Worm (Caenorhabditis elegans) whole organism, young adult: ENCODE measurements around the gene lgc-33.

Source experiments
- B0019.2 ChIP-seq: fragments of 200-800 bp; sonication (Bioruptor generic); conservative IDR thresholded peaks from 2 replicates; pipeline ENCODE4 v1.3.6; 2022; ENCODE audit warnings: missing genetic modification reagents, missing genetic modification characterization, missing compliant biosample characterization
- B0336.3 ChIP-seq: fragments of 200-800 bp; sonication (Bioruptor generic); IDR thresholded peaks from 2 replicates; pipeline ENCODE4 v1.3.6; 2022; ENCODE audit warnings: missing genetic modification characterization, missing compliant biosample characterization
- D2030.7 ChIP-seq: fragments of 200-800 bp; sonication (Bioruptor generic); IDR thresholded peaks from 2 replicates; pipeline ENCODE4 v1.3.6; 2022; ENCODE audit warnings: missing genetic modification reagents, missing genetic modification characterization, missing compliant biosample characterization
- F23B12.7 ChIP-seq: sonication (generic microtip); optimal IDR thresholded peaks from 2 replicates; lab custom pipeline; 2017; ENCODE audit warnings: missing genetic modification characterization, mild to moderate bottlenecking, missing compliant biosample characterization, antibody characterized with exemption, moderate library complexity; ENCODE audit not compliant: insufficient read depth
- F33H1.4 ChIP-seq: fragments of 200-800 bp; sonication (Bioruptor generic); IDR thresholded peaks from 2 replicates; pipeline ENCODE4 v1.3.6; 2022; ENCODE audit warnings: missing genetic modification reagents, missing genetic modification characterization, missing compliant biosample characterization
- F39B2.1 ChIP-seq: fragments of 200-800 bp; sonication (Bioruptor generic); IDR thresholded peaks from 2 replicates; pipeline ENCODE4 v1.3.6; 2022; ENCODE audit warnings: missing genetic modification reagents, missing genetic modification characterization, missing compliant biosample characterization
- F52B5.7 ChIP-seq: sonication (generic microtip); optimal IDR thresholded peaks from 2 replicates; lab custom pipeline; 2016; ENCODE audit warnings: mild to moderate bottlenecking, missing genetic modification characterization, missing compliant biosample characterization
- K11D2.4 ChIP-seq: fragments of 200-800 bp; sonication (Bioruptor generic); IDR thresholded peaks from 2 replicates; pipeline ENCODE4 v1.3.6; 2022; ENCODE audit warnings: missing genetic modification reagents, missing genetic modification characterization, missing compliant biosample characterization
- Y56A3A.18 ChIP-seq: fragments of 200-800 bp; sonication (Bioruptor generic); IDR thresholded peaks from 2 replicates; pipeline ENCODE4 v1.3.6; 2022; ENCODE audit warnings: missing genetic modification reagents, missing genetic modification characterization, missing compliant biosample characterization
- Y95B8A.8 ChIP-seq: fragments of 200-800 bp; sonication (Bioruptor generic); IDR thresholded peaks from 2 replicates; pipeline ENCODE4 v1.3.6; 2022; ENCODE audit warnings: missing genetic modification reagents, missing genetic modification characterization, missing compliant biosample characterization
- ama-1 ChIP-seq, 3 experiments: fragments of 150-350 bp in 1 of 3; sonication (generic microtip) in 2 of 3; optimal IDR thresholded peaks; 2 replicates each; lab custom pipeline; 2014 to 2018; ENCODE audit warnings: missing biosample characterization in 2 of 3, missing genetic modification characterization in 2 of 3, missing genetic modification reagents in 2 of 3
- aptf-2 ChIP-seq: fragments of 200-800 bp; sonication (Bioruptor generic); conservative IDR thresholded peaks from 2 replicates; pipeline ENCODE4 v1.3.6; 2022; ENCODE audit warnings: missing genetic modification reagents, missing genetic modification characterization, missing compliant biosample characterization
- attf-3 ChIP-seq: fragments of 200-800 bp; sonication (Bioruptor generic); conservative IDR thresholded peaks from 2 replicates; pipeline ENCODE4 v1.3.6; 2022; ENCODE audit warnings: missing genetic modification reagents, missing genetic modification characterization, missing compliant biosample characterization
- attf-5 ChIP-seq: fragments of 200-800 bp; sonication (Bioruptor generic); optimal IDR thresholded peaks from 2 replicates; lab custom pipeline; 2018; ENCODE audit warnings: mild to moderate bottlenecking, missing genetic modification characterization, missing compliant biosample characterization
- ccch-3 ChIP-seq: fragments of 200-800 bp; sonication (Bioruptor generic); optimal IDR thresholded peaks from 2 replicates; lab custom pipeline; 2018; ENCODE audit warnings: mild to moderate bottlenecking, missing genetic modification characterization, missing compliant biosample characterization
- cebp-1 ChIP-seq, 2 experiments: fragments of 200-800 bp in 1 of 2; sonication (Bioruptor generic) in 1 of 2; sonication (generic microtip) in 1 of 2; IDR thresholded peaks in 1 of 2; optimal IDR thresholded peaks in 1 of 2; 2 replicates each; pipeline versions ENCODE4 v1.3.6 to Lab custom; 2017 to 2022; ENCODE audit warnings: missing compliant biosample characterization in 2 of 2, missing genetic modification characterization in 2 of 2, mild to moderate bottlenecking in 1 of 2, missing genetic modification reagents in 1 of 2, moderate library complexity in 1 of 2
- ceh-100 ChIP-seq: fragments of 200-800 bp; sonication (Bioruptor generic); IDR thresholded peaks from 2 replicates; pipeline ENCODE4 v1.3.6; 2022; ENCODE audit warnings: missing genetic modification reagents, missing genetic modification characterization, missing compliant biosample characterization
- dox-1 ChIP-seq: fragments of 200-800 bp; sonication (Bioruptor generic); IDR thresholded peaks from 2 replicates; pipeline ENCODE4 v1.3.6; 2022; ENCODE audit warnings: missing genetic modification reagents, missing genetic modification characterization, missing compliant biosample characterization
- dpl-1 ChIP-seq: fragments of 150-350 bp; optimal IDR thresholded peaks from 2 replicates; lab custom pipeline; 2014; ENCODE audit warnings: missing biosample characterization, missing genetic modification reagents, missing genetic modification characterization
- efl-1 ChIP-seq: fragments of 150-350 bp; optimal IDR thresholded peaks from 2 replicates; lab custom pipeline; 2014; ENCODE audit warnings: missing biosample characterization, missing genetic modification reagents, missing genetic modification characterization
- egl-44 ChIP-seq: fragments of 200-800 bp; sonication (Bioruptor generic); IDR thresholded peaks from 2 replicates; pipeline ENCODE4 v1.3.6; 2022; ENCODE audit warnings: missing genetic modification reagents, missing genetic modification characterization, missing compliant biosample characterization
- hmg-1.2 ChIP-seq: fragments of 200-800 bp; sonication (Bioruptor generic); IDR thresholded peaks from 2 replicates; pipeline ENCODE4 v1.3.6; 2022; ENCODE audit warnings: missing genetic modification reagents, missing genetic modification characterization, missing compliant biosample characterization
- hmg-20 ChIP-seq: fragments of 200-800 bp; sonication (Bioruptor generic); IDR thresholded peaks from 2 replicates; pipeline ENCODE4 v1.3.6; 2022; ENCODE audit warnings: missing genetic modification reagents, missing genetic modification characterization, missing compliant biosample characterization
- let-607 ChIP-seq, 2 experiments: fragments of 200-800 bp in 1 of 2; sonication (Bioruptor generic) in 1 of 2; sonication (generic microtip) in 1 of 2; optimal IDR thresholded peaks; 2 replicates each; lab custom pipeline; 2016 to 2018; ENCODE audit warnings: mild to moderate bottlenecking in 2 of 2, missing compliant biosample characterization in 2 of 2, missing genetic modification characterization in 2 of 2, moderate library complexity in 2 of 2, missing genotype in 1 of 2
- lin-35 ChIP-seq, 3 experiments: fragments of 150-350 bp in 2 of 3; sonication (generic microtip) in 1 of 3; optimal IDR thresholded peaks; 2 replicates each; lab custom pipeline; 2014 to 2018; ENCODE audit warnings: missing biosample characterization in 3 of 3, missing genetic modification characterization in 3 of 3, missing genetic modification reagents in 3 of 3
- lin-54 ChIP-seq: fragments of 200-800 bp; sonication (Bioruptor generic); optimal IDR thresholded peaks from 2 replicates; lab custom pipeline; 2018; ENCODE audit warnings: mild to moderate bottlenecking, missing genetic modification characterization, missing compliant biosample characterization
- madf-10 ChIP-seq: sonication (generic microtip); optimal IDR thresholded peaks from 2 replicates; lab custom pipeline; 2016; ENCODE audit warnings: mild to moderate bottlenecking, missing genetic modification characterization, missing compliant biosample characterization
- madf-6 ChIP-seq: fragments of 200-800 bp; sonication (Bioruptor generic); IDR thresholded peaks from 2 replicates; pipeline ENCODE4 v1.3.6; 2022; ENCODE audit warnings: missing genetic modification reagents, missing genetic modification characterization, missing compliant biosample characterization
- mcd-1 ChIP-seq: fragments of 200-800 bp; sonication (Bioruptor generic); IDR thresholded peaks from 2 replicates; pipeline ENCODE4 v1.3.6; 2022; ENCODE audit warnings: missing genetic modification reagents, missing genetic modification characterization, missing compliant biosample characterization
- mel-28 ChIP-seq: sonication (generic microtip); optimal IDR thresholded peaks from 2 replicates; lab custom pipeline; 2016; ENCODE audit warnings: borderline replicate concordance, mild to moderate bottlenecking, missing genetic modification characterization, missing compliant biosample characterization
- mes-4 ChIP-seq: sonication (generic microtip); optimal IDR thresholded peaks from 2 replicates; lab custom pipeline; 2016; ENCODE audit warnings: missing genotype, missing genetic modification characterization, missing compliant biosample characterization
- mxl-1 ChIP-seq: sonication (generic microtip); optimal IDR thresholded peaks from 2 replicates; lab custom pipeline; 2016; ENCODE audit warnings: missing genetic modification characterization, missing compliant biosample characterization
- nhr-80 ChIP-seq: sonication (generic microtip); optimal IDR thresholded peaks from 2 replicates; lab custom pipeline; 2016; ENCODE audit warnings: missing genetic modification characterization, missing compliant biosample characterization
- nhr-90 ChIP-seq: sonication (generic microtip); optimal IDR thresholded peaks from 2 replicates; lab custom pipeline; 2016; ENCODE audit warnings: missing genotype, mild to moderate bottlenecking, missing genetic modification characterization, missing compliant biosample characterization
- sea-2 ChIP-seq: fragments of 200-800 bp; sonication (Bioruptor generic); IDR thresholded peaks from 2 replicates; pipeline ENCODE4 v1.3.6; 2022; ENCODE audit warnings: missing genetic modification characterization, missing compliant biosample characterization
- snpc-1.3 ChIP-seq: sonication (generic microtip); optimal IDR thresholded peaks from 2 replicates; lab custom pipeline; 2017; ENCODE audit warnings: missing genetic modification characterization, mild to moderate bottlenecking, missing compliant biosample characterization, antibody characterized with exemption, moderate library complexity, missing genotype, missing genetic modification reagents; ENCODE audit not compliant: insufficient read depth
- snpc-3.4 ChIP-seq: sonication (generic microtip); optimal IDR thresholded peaks from 2 replicates; lab custom pipeline; 2017; ENCODE audit warnings: missing genetic modification characterization, mild to moderate bottlenecking, missing compliant biosample characterization, antibody characterized with exemption, moderate library complexity, missing genotype, missing genetic modification reagents
- snpc-4 ChIP-seq, 5 experiments: fragments of 150-350 bp in 1 of 5; sonication (generic microtip) in 4 of 5; optimal IDR thresholded peaks; 2 replicates each; lab custom pipeline; 2014 to 2018; ENCODE audit warnings: missing genetic modification characterization in 5 of 5, missing biosample characterization in 3 of 5, antibody characterized with exemption in 2 of 5, mild to moderate bottlenecking in 2 of 5, missing compliant biosample characterization in 2 of 5, missing genotype in 2 of 5, moderate library complexity in 2 of 5, missing genetic modification reagents in 1 of 5
- xnd-1 ChIP-seq: sonication (generic microtip); optimal IDR thresholded peaks from 2 replicates; lab custom pipeline; 2016; ENCODE audit warnings: missing genotype, missing genetic modification reagents, missing genetic modification characterization, missing compliant biosample characterization

Gene lgc-33

ce11 chrIV:842630-843029, 2.7 kb upstream of the lgc-33 start (continued):
- TF ChIP-seq madf-6 (no peak; the same call in 1 of the 2 replicates), K11D2.4 (GFP tag; lab: Robert Waterston, UW) (no peak), aptf-2 (GFP tag; lab: Robert Waterston, UW) (no peak)

ce11 chrIV:848207-848606, 2.9 kb downstream of the lgc-33 start:
- no peak for TF ChIP-seq Y95B8A.8 (GFP tag; lab: Robert Waterston, UW)
- TF ChIP-seq madf-10: no peak
- no peak for TF ChIP-seq F52B5.7 (tag; lab: Kevin White, UChicago)
- no peak for TF ChIP-seq mes-4 (tag; lab: Kevin White, UChicago)
- TF ChIP-seq xnd-1: no peak
- no peak for TF ChIP-seq F39B2.1 (GFP tag; lab: Robert Waterston, UW)

ce11 chrIV:854357-855269, 9.3 kb downstream of the lgc-33 start, which contains the start of the genes lem-4 and Y55F3BR.11:
Gene lem-4, minus strand, starts transcription at chrIV:854780.
Gene Y55F3BR.11, plus strand, starts transcription at chrIV:855219.
- TF ChIP-seq lin-54 (GFP tag; lab: Kevin White, UChicago): peak; percentile 73
- TF ChIP-seq attf-3 (GFP tag; lab: Robert Waterston, UW): peak; percentile 98
- TF ChIP-seq snpc-1.3 (tag; lab: Kevin White, UChicago): no peak
- TF ChIP-seq cebp-1 (GFP tag; IDR thresholded peaks at IDR 0.05; lab: Robert Waterston, UW): peak; percentile 75
- peak; percentile 96 for TF ChIP-seq cebp-1 (tag; optimal IDR thresholded peaks at IDR 0.05; lab: Kevin White, UChicago)
- peak; percentile 33; the same call in 1 of the 2 replicates for TF ChIP-seq F33H1.4 (GFP tag; lab: Robert Waterston, UW)
- TF ChIP-seq lin-35 (GFP tag; optimal IDR thresholded peaks at IDR 0.05; lab: Kevin White, UChicago): peak in 1 of 3 experiments; percentile 65
- no peak for TF ChIP-seq snpc-4 (GFP tag; optimal IDR thresholded peaks at IDR 0.05; lab: Kevin White, UChicago)
- peak in 2 of 4 experiments; percentile 31 to 39 for TF ChIP-seq snpc-4 (tag; optimal IDR thresholded peaks at IDR 0.05; lab: Kevin White, UChicago)
- no peak for TF ChIP-seq B0336.3 (GFP tag; lab: Robert Waterston, UW)
- TF ChIP-seq dox-1 (GFP tag; lab: Robert Waterston, UW): peak; percentile 32; the same call in 1 of the 2 replicates
- no peak for TF ChIP-seq mxl-1 (tag; lab: Kevin White, UChicago)
- TF ChIP-seq F23B12.7 (tag; lab: Kevin White, UChicago): peak; percentile 17
- TF ChIP-seq dpl-1 (GFP tag; lab: Kevin White, UChicago): peak; percentile 41
- peak; percentile 17; the same call in 1 of the 2 replicates for TF ChIP-seq madf-6
- peak; percentile 100 for TF ChIP-seq hmg-1.2
- peak; percentile 66 for TF ChIP-seq mcd-1 (GFP tag; lab: Robert Waterston, UW)
- TF ChIP-seq D2030.7 (GFP tag; lab: Robert Waterston, UW): peak; percentile 35; the same call in 1 of the 2 replicates
- TF ChIP-seq attf-5 (GFP tag; lab: Kevin White, UChicago): peak; percentile 34
- TF ChIP-seq efl-1 (GFP tag; lab: Kevin White, UChicago): peak; percentile 33
- no peak for TF ChIP-seq snpc-3.4 (tag; lab: Kevin White, UChicago)

ce11 chrIV:855483-855882, 10.2 kb downstream of the lgc-33 start:
- no peak for TF ChIP-seq Y56A3A.18 (GFP tag; lab: Robert Waterston, UW)
- no peak for TF ChIP-seq hmg-20 (GFP tag; lab: Robert Waterston, UW)
- TF ChIP-seq ceh-100: no peak
- TF ChIP-seq mel-28 (tag; lab: Kevin White, UChicago): no peak
- no peak for TF ChIP-seq egl-44 (GFP tag; lab: Robert Waterston, UW)
- TF ChIP-seq mcd-1 (GFP tag; lab: Robert Waterston, UW): 0 out of 2 replicates have a peak, but pooled peaks have one; percentile 27
- TF ChIP-seq ama-1 (optimal IDR thresholded peaks at IDR 0.05; lab: Kevin White, UChicago): no peak
- TF ChIP-seq ama-1 (GFP tag; optimal IDR thresholded peaks at IDR 0.05; lab: Kevin White, UChicago): no peak
- no peak for TF ChIP-seq sea-2 (GFP tag; lab: Robert Waterston, UW)
- TF ChIP-seq nhr-80: peak; percentile 57
- peak; percentile 4 for TF ChIP-seq attf-5 (GFP tag; lab: Kevin White, UChicago)
- TF ChIP-seq snpc-4 (GFP tag; optimal IDR thresholded peaks at IDR 0.05; lab: Kevin White, UChicago): no peak
- no peak for TF ChIP-seq snpc-4 (tag; optimal IDR thresholded peaks at IDR 0.05; lab: Kevin White, UChicago)
- no peak for TF ChIP-seq nhr-90 (tag; lab: Kevin White, UChicago)
- TF ChIP-seq B0019.2: no peak
- TF ChIP-seq let-607 (tag; optimal IDR thresholded peaks at IDR 0.05; lab: Kevin White, UChicago): peak; percentile 37 to 39
- no peak for TF ChIP-seq ccch-3
